Worm (Caenorhabditis elegans) whole organism, L2 larva: ENCODE data around the gene sec-3.

Experiments used
- C34F6.9 ChIP-seq: fragments of 150-350 bp; optimal IDR thresholded peaks from 2 replicates; lab custom pipeline; 2014; ENCODE audit warnings: missing biosample characterization, missing genetic modification characterization
- F13H6.1 ChIP-seq: sonication (generic microtip); optimal IDR thresholded peaks from 2 replicates; lab custom pipeline; 2016; ENCODE audit warnings: missing genetic modification characterization, missing compliant biosample characterization
- R02D3.7 ChIP-seq: fragments of 150-350 bp; optimal IDR thresholded peaks from 2 replicates; lab custom pipeline; 2014; ENCODE audit warnings: missing biosample characterization, missing genetic modification characterization
- Y55F3AM.14 ChIP-seq: fragments of 200-800 bp; sonication (Bioruptor generic); optimal IDR thresholded peaks from 2 replicates; lab custom pipeline; 2018; ENCODE audit warnings: mild to moderate bottlenecking, missing genetic modification characterization, missing compliant biosample characterization
- ZK546.5 ChIP-seq: sonication (generic microtip); optimal IDR thresholded peaks from 2 replicates; lab custom pipeline; 2017; ENCODE audit warnings: missing biosample characterization, missing genetic modification characterization
- alr-1 ChIP-seq: fragments of 150-350 bp; optimal IDR thresholded peaks from 2 replicates; lab custom pipeline; 2014; ENCODE audit warnings: missing biosample characterization, missing genetic modification characterization
- aly-2 ChIP-seq: fragments of 150-350 bp; optimal IDR thresholded peaks from 2 replicates; lab custom pipeline; 2014; ENCODE audit warnings: missing biosample characterization, missing genetic modification characterization
- blmp-1 ChIP-seq: sonication (generic microtip); optimal IDR thresholded peaks from 2 replicates; lab custom pipeline; 2017; ENCODE audit warnings: missing genetic modification characterization, mild to moderate bottlenecking, missing compliant biosample characterization, antibody characterized with exemption, moderate library complexity; ENCODE audit not compliant: insufficient read depth
- ceh-16 ChIP-seq: fragments of 150-350 bp; optimal IDR thresholded peaks from 2 replicates; lab custom pipeline; 2014; ENCODE audit warnings: missing biosample characterization, missing genetic modification characterization
- ceh-82 ChIP-seq: fragments of 150-350 bp; optimal IDR thresholded peaks from 2 replicates; lab custom pipeline; 2014; ENCODE audit warnings: missing biosample characterization, missing genetic modification characterization
- crh-2 ChIP-seq: sonication (generic microtip); optimal IDR thresholded peaks from 2 replicates; lab custom pipeline; 2017; ENCODE audit warnings: missing biosample characterization, missing genetic modification characterization
- egl-27 ChIP-seq: sonication (generic microtip); optimal IDR thresholded peaks from 3 replicates; lab custom pipeline; 2017; ENCODE audit warnings: missing biosample characterization, missing genetic modification reagents, missing genetic modification characterization
- elt-1 ChIP-seq: fragments of 150-350 bp; optimal IDR thresholded peaks from 2 replicates; lab custom pipeline; 2014; ENCODE audit warnings: missing biosample characterization, missing genetic modification characterization
- elt-3 ChIP-seq: sonication (generic microtip); optimal IDR thresholded peaks from 2 replicates; lab custom pipeline; 2017; ENCODE audit warnings: missing biosample characterization, missing genetic modification characterization
- fos-1 ChIP-seq: fragments of 150-350 bp; optimal IDR thresholded peaks from 2 replicates; lab custom pipeline; 2014; ENCODE audit warnings: missing biosample characterization, missing genetic modification characterization
- gmeb-1 ChIP-seq: fragments of 150-350 bp; optimal IDR thresholded peaks from 2 replicates; lab custom pipeline; 2014; ENCODE audit warnings: missing biosample characterization, missing genetic modification characterization
- lin-11 ChIP-seq: fragments of 150-350 bp; sonication (generic microtip); optimal IDR thresholded peaks from 2 replicates; lab custom pipeline; 2014; ENCODE audit warnings: missing biosample characterization, missing genetic modification characterization, inconsistent platforms, mixed read lengths
- lin-13 ChIP-seq: fragments of 150-350 bp; optimal IDR thresholded peaks from 2 replicates; lab custom pipeline; 2014; ENCODE audit warnings: missing biosample characterization, missing genetic modification reagents, missing genetic modification characterization
- lin-39 ChIP-seq: fragments of 150-350 bp; optimal IDR thresholded peaks from 2 replicates; lab custom pipeline; 2014; ENCODE audit warnings: missing biosample characterization, missing genetic modification reagents, missing genetic modification characterization
- lsy-2 ChIP-seq, 2 experiments: fragments of 150-350 bp in 1 of 2; sonication (generic microtip) in 1 of 2; optimal IDR thresholded peaks; 2 replicates each; lab custom pipeline; 2014 to 2017; ENCODE audit warnings: missing biosample characterization in 2 of 2, missing genetic modification characterization in 2 of 2
- mab-5 ChIP-seq: fragments of 150-350 bp; optimal IDR thresholded peaks from 2 replicates; lab custom pipeline; 2014; ENCODE audit warnings: missing biosample characterization, missing genetic modification characterization
- mbf-1 ChIP-seq: sonication (generic microtip); optimal IDR thresholded peaks from 2 replicates; lab custom pipeline; 2017; ENCODE audit warnings: missing biosample characterization, missing genetic modification characterization
- mdl-1 ChIP-seq, 2 experiments: fragments of 150-350 bp in 1 of 2; sonication (generic microtip) in 1 of 2; optimal IDR thresholded peaks; 2 replicates each; lab custom pipeline; 2017; ENCODE audit warnings: missing biosample characterization in 2 of 2, missing genetic modification characterization in 2 of 2
- nhr-10 ChIP-seq: sonication (generic microtip); optimal IDR thresholded peaks from 2 replicates; lab custom pipeline; 2017; ENCODE audit warnings: missing biosample characterization, missing genetic modification characterization
- nhr-11 ChIP-seq: fragments of 150-350 bp; optimal IDR thresholded peaks from 2 replicates; lab custom pipeline; 2014; ENCODE audit warnings: missing biosample characterization, missing genetic modification characterization
- nhr-12 ChIP-seq: fragments of 150-350 bp; optimal IDR thresholded peaks from 2 replicates; lab custom pipeline; 2014; ENCODE audit warnings: missing biosample characterization, missing genetic modification characterization
- nhr-129 ChIP-seq: fragments of 150-350 bp; optimal IDR thresholded peaks from 2 replicates; lab custom pipeline; 2014; ENCODE audit warnings: missing biosample characterization, missing genetic modification characterization
- nhr-21 ChIP-seq: fragments of 150-350 bp; optimal IDR thresholded peaks from 2 replicates; lab custom pipeline; 2014; ENCODE audit warnings: missing biosample characterization, missing genetic modification characterization
- nhr-237 ChIP-seq: fragments of 150-350 bp; optimal IDR thresholded peaks from 2 replicates; lab custom pipeline; 2014; ENCODE audit warnings: missing biosample characterization, missing genetic modification characterization
- nhr-25 ChIP-seq: fragments of 150-350 bp; sonication (generic microtip); optimal IDR thresholded peaks from 3 replicates; lab custom pipeline; 2014; ENCODE audit warnings: missing biosample characterization, missing genetic modification characterization
- nhr-6 ChIP-seq: fragments of 150-350 bp; optimal IDR thresholded peaks from 2 replicates; lab custom pipeline; 2014; ENCODE audit warnings: missing biosample characterization, missing genetic modification characterization
- nhr-77 ChIP-seq: fragments of 150-350 bp; optimal IDR thresholded peaks from 2 replicates; lab custom pipeline; 2014; ENCODE audit warnings: missing biosample characterization, missing genetic modification characterization
- peb-1 ChIP-seq: fragments of 150-350 bp; optimal IDR thresholded peaks from 2 replicates; lab custom pipeline; 2014; ENCODE audit warnings: missing biosample characterization, missing genetic modification characterization
- sem-4 ChIP-seq: fragments of 150-350 bp; optimal IDR thresholded peaks from 2 replicates; lab custom pipeline; 2014; ENCODE audit warnings: missing biosample characterization, missing genetic modification reagents, missing genetic modification characterization
- skn-1 ChIP-seq: sonication (generic microtip); optimal IDR thresholded peaks from 2 replicates; lab custom pipeline; 2017; ENCODE audit warnings: missing biosample characterization, missing genetic modification characterization
- sma-3 ChIP-seq: sonication (generic microtip); optimal IDR thresholded peaks from 2 replicates; lab custom pipeline; 2016; ENCODE audit warnings: missing genetic modification reagents, missing genetic modification characterization, missing compliant biosample characterization
- sma-9 ChIP-seq, 2 experiments: fragments of 150-350 bp in 1 of 2; sonication (generic microtip) in 1 of 2; optimal IDR thresholded peaks; 2 replicates each; lab custom pipeline; 2014 to 2016; ENCODE audit warnings: missing genetic modification characterization in 2 of 2, mild to moderate bottlenecking in 1 of 2, missing biosample characterization in 1 of 2, missing compliant biosample characterization in 1 of 2, missing genetic modification reagents in 1 of 2, moderate library complexity in 1 of 2
- snpc-4 ChIP-seq: fragments of 150-350 bp; optimal IDR thresholded peaks from 2 replicates; lab custom pipeline; 2014; ENCODE audit warnings: missing biosample characterization, missing genetic modification characterization
- unc-39 ChIP-seq: fragments of 150-350 bp; optimal IDR thresholded peaks from 2 replicates; lab custom pipeline; 2014; ENCODE audit warnings: missing biosample characterization, missing genetic modification characterization
- unc-55 ChIP-seq: fragments of 150-350 bp; sonication (generic microtip); optimal IDR thresholded peaks from 3 replicates; lab custom pipeline; 2014; ENCODE audit warnings: missing biosample characterization, missing genetic modification reagents, missing genetic modification characterization
- unc-62 ChIP-seq: fragments of 150-350 bp; optimal IDR thresholded peaks from 2 replicates; lab custom pipeline; 2014; ENCODE audit warnings: missing biosample characterization, missing genetic modification reagents, missing genetic modification characterization
- zag-1 ChIP-seq: fragments of 150-350 bp; optimal IDR thresholded peaks from 2 replicates; lab custom pipeline; 2014; ENCODE audit warnings: missing biosample characterization, missing genetic modification characterization
- ztf-1 ChIP-seq: fragments of 200-800 bp; sonication (Bioruptor generic); conservative IDR thresholded peaks from 2 replicates; pipeline ENCODE4 v1.3.6; 2022; ENCODE audit warnings: missing genetic modification characterization, missing compliant biosample characterization
- ztf-11 ChIP-seq: sonication (generic microtip); optimal IDR thresholded peaks from 2 replicates; lab custom pipeline; 2017; ENCODE audit warnings: missing biosample characterization, missing genetic modification characterization
- ztf-4 ChIP-seq: fragments of 150-350 bp; optimal IDR thresholded peaks from 2 replicates; lab custom pipeline; 2014; ENCODE audit warnings: missing biosample characterization, missing genetic modification characterization

The sec-3 gene

ce11 chrX:3106137-3106536 lies 6.5 kb upstream of the sec-3 start, which contains the start of gene K10B3.5:
Gene K10B3.5, minus strand, starts transcription at chrX:3106479.
- peak; percentile 61 for TF ChIP-seq gmeb-1 (tag; lab: Kevin White, UChicago)
- TF ChIP-seq lin-11 (tag; lab: Kevin White, UChicago) = peak; percentile 15
- TF ChIP-seq C34F6.9 = peak; percentile 91
- peak; percentile 1 for TF ChIP-seq nhr-6
- TF ChIP-seq nhr-129 = peak; percentile 72
- TF ChIP-seq peb-1 (tag; lab: Kevin White, UChicago) = no peak
- peak in 1 of 2 experiments; percentile 1 for TF ChIP-seq mdl-1 (tag; optimal IDR thresholded peaks at IDR 0.05; lab: Kevin White, UChicago)
- TF ChIP-seq sma-3 (GFP tag; lab: Kevin White, UChicago) = peak; percentile 44
- peak in 1 of 2 experiments; percentile 74 for TF ChIP-seq lsy-2 (tag; optimal IDR thresholded peaks at IDR 0.05; lab: Kevin White, UChicago)
- TF ChIP-seq sem-4 (tag; lab: Kevin White, UChicago) = peak; percentile 75
- no peak for TF ChIP-seq nhr-237
- no peak for TF ChIP-seq R02D3.7 (tag; lab: Kevin White, UChicago)
- no peak for TF ChIP-seq aly-2 (tag; lab: Kevin White, UChicago)
- no peak for TF ChIP-seq unc-39
- no peak for TF ChIP-seq Y55F3AM.14 (GFP tag; lab: Kevin White, UChicago)
- TF ChIP-seq fos-1 = peak; percentile 54
- TF ChIP-seq ceh-16 (tag; lab: Kevin White, UChicago) = no peak
- peak; percentile 51 for TF ChIP-seq lin-13
- TF ChIP-seq crh-2 (tag; lab: Kevin White, UChicago) = peak; percentile 71
- TF ChIP-seq nhr-25 (tag; lab: Kevin White, UChicago) = peak; percentile 74
- TF ChIP-seq unc-55 = peak; percentile 62
- peak; percentile 46 for TF ChIP-seq nhr-21 (tag; lab: Kevin White, UChicago)
- TF ChIP-seq F13H6.1 (tag; lab: Kevin White, UChicago) = peak; percentile 55

- TF ChIP-seq nhr-11 (no peak), nhr-12 (tag; lab: Kevin White, UChicago) (no peak), gmeb-1 (tag; lab: Kevin White, UChicago) (no peak), Y55F3AM.14 (GFP tag; lab: Kevin White, UChicago) (no peak), C34F6.9 (peak; percentile 31), nhr-21 (tag; lab: Kevin White, UChicago) (no peak), lin-11 (tag; lab: Kevin White, UChicago) (peak; percentile 20), crh-2 (tag; lab: Kevin White, UChicago) (peak; percentile 52), ztf-4 (no peak), lsy-2 (tag; optimal IDR thresholded peaks at IDR 0.05; lab: Kevin White, UChicago) (peak in 1 of 2 experiments; percentile 17), nhr-129 (peak; percentile 22), fos-1 (peak; percentile 15), snpc-4 (tag; lab: Kevin White, UChicago) (no peak)
- TF ChIP-seq, all 48 proteins: peak for 6
Observed at ce11 chrX:3102817-3103216, 3.2 kb upstream of the sec-3 start.

ce11 chrX:3102165-3102564 lies 2.5 kb upstream of the sec-3 start, which contains the start of gene ztf-13:
Gene ztf-13, minus strand, starts transcription at chrX:3102175.
- TF ChIP-seq mab-5 (tag; lab: Kevin White, UChicago) = no peak
- TF ChIP-seq sma-3 (GFP tag; lab: Kevin White, UChicago) = no peak
- no peak for TF ChIP-seq lin-39 (tag; lab: Kevin White, UChicago)
- TF ChIP-seq nhr-10 (tag; lab: Kevin White, UChicago) = no peak
- peak; percentile 6 for TF ChIP-seq gmeb-1 (tag; lab: Kevin White, UChicago)
- TF ChIP-seq unc-62 (GFP tag; lab: Kevin White, UChicago) = no peak
- no peak for TF ChIP-seq mdl-1 (tag; optimal IDR thresholded peaks at IDR 0.05; lab: Kevin White, UChicago)
- no peak for TF ChIP-seq nhr-237
- no peak for TF ChIP-seq ZK546.5
- TF ChIP-seq crh-2 (tag; lab: Kevin White, UChicago) = peak; percentile 40
- TF ChIP-seq mbf-1 (tag; lab: Kevin White, UChicago) = no peak
- TF ChIP-seq nhr-11 = no peak
- TF ChIP-seq lin-13 = no peak
- TF ChIP-seq ceh-16 (tag; lab: Kevin White, UChicago) = no peak
- TF ChIP-seq zag-1 (tag; lab: Kevin White, UChicago) = no peak
- peak; percentile 22 for TF ChIP-seq F13H6.1 (tag; lab: Kevin White, UChicago)
- no peak for TF ChIP-seq lin-11 (tag; lab: Kevin White, UChicago)
- peak; percentile 27 for TF ChIP-seq C34F6.9
- TF ChIP-seq ztf-4 = no peak
- TF ChIP-seq nhr-12 (tag; lab: Kevin White, UChicago) = no peak
- TF ChIP-seq alr-1 (tag; lab: Kevin White, UChicago) = no peak
- TF ChIP-seq ceh-82 (tag; lab: Kevin White, UChicago) = no peak
- TF ChIP-seq skn-1 (tag; lab: Kevin White, UChicago) = no peak
- no peak for TF ChIP-seq nhr-25 (tag; lab: Kevin White, UChicago)
- peak; percentile 18 for TF ChIP-seq nhr-129
- TF ChIP-seq Y55F3AM.14 (GFP tag; lab: Kevin White, UChicago) = no peak
- TF ChIP-seq elt-3 = no peak
- TF ChIP-seq nhr-21 (tag; lab: Kevin White, UChicago) = no peak
- peak; percentile 44 for TF ChIP-seq blmp-1
- TF ChIP-seq elt-1 (tag; lab: Kevin White, UChicago) = no peak
- TF ChIP-seq ztf-11 (tag; lab: Kevin White, UChicago) = no peak
- peak; percentile 52 for TF ChIP-seq egl-27
- no peak for TF ChIP-seq R02D3.7 (tag; lab: Kevin White, UChicago)
- TF ChIP-seq nhr-6 = no peak
- no peak for TF ChIP-seq unc-55
- TF ChIP-seq nhr-77 = no peak
- TF ChIP-seq unc-39 = no peak
- no peak for TF ChIP-seq sem-4 (tag; lab: Kevin White, UChicago)
- TF ChIP-seq fos-1 = peak; percentile 57
- TF ChIP-seq sma-9 (GFP tag; optimal IDR thresholded peaks at IDR 0.05; lab: Kevin White, UChicago) = peak; percentile 52
- no peak for TF ChIP-seq sma-9 (tag; optimal IDR thresholded peaks at IDR 0.05; lab: Kevin White, UChicago)
- TF ChIP-seq aly-2 (tag; lab: Kevin White, UChicago) = no peak
- no peak for TF ChIP-seq ztf-1 (GFP tag; lab: Robert Waterston, UW)
